Worm (Caenorhabditis elegans): Measurements from ENCODE around the gene irld-1.
A peak's percentile ranks its signal among the peaks of the same experiment; 100 is the strongest.

irld-1 gene

ce11 chrV:4374625-4375024, 38.1 kb downstream of the irld-1 start, which contains the start of gene neg-1:
Gene neg-1 (minus strand): TSS chrV:4374874.
- TF ChIP-seq efl-1 (GFP tag; optimal IDR thresholded peaks at IDR 0.05) (peak; percentile 18), dpff-1 (tag; optimal IDR thresholded peaks at IDR 0.05) (no peak), xnd-1 (tag; optimal IDR thresholded peaks at IDR 0.05) (peak; percentile 43), ztf-22 (GFP tag; optimal IDR thresholded peaks at IDR 0.05) (no peak), ceh-27 (GFP tag; optimal IDR thresholded peaks at IDR 0.05) (no peak), madf-6 (GFP tag; IDR thresholded peaks at IDR 0.05) (peak; percentile 58), Y79H2A.3 (GFP tag; conservative IDR thresholded peaks at IDR 0.05) (peak; percentile 28; the same call in 1 of the 2 replicates), Y53G8AR.9 (GFP tag; conservative IDR thresholded peaks at IDR 0.05) (0 out of 2 replicates have a peak, but pooled peaks have one; percentile 18), B0336.3 (GFP tag; IDR thresholded peaks at IDR 0.05) (peak; percentile 17; the same call in 1 of the 2 replicates), hsf-1 (GFP tag; IDR thresholded peaks at IDR 0.05) (0 out of 2 replicates have a peak, but pooled peaks have one; percentile 51), attf-6 (GFP tag; IDR thresholded peaks at IDR 0.05) (0 out of 2 replicates have a peak, but pooled peaks have one; percentile 21), madf-3 (GFP tag; IDR thresholded peaks at IDR 0.05) (peak; percentile 63; the same call in 1 of the 2 replicates), lin-54 (GFP tag; optimal IDR thresholded peaks at IDR 0.05) (peak; percentile 3), let-526 (GFP tag; IDR thresholded peaks at IDR 0.05) (no peak)

- TF ChIP-seq madf-8 (GFP tag; conservative IDR thresholded peaks at IDR 0.05): peak; percentile 98
- TF ChIP-seq ama-1 (optimal IDR thresholded peaks at IDR 0.05): no peak
- TF ChIP-seq ama-1 (GFP tag; optimal IDR thresholded peaks at IDR 0.05): no peak
- no peak for TF ChIP-seq B0035.1 (tag; optimal IDR thresholded peaks at IDR 0.05)
- TF ChIP-seq F37B4.10 (GFP tag; IDR thresholded peaks at IDR 0.05): no peak
- peak; percentile 99 for TF ChIP-seq lsl-1 (GFP tag; optimal IDR thresholded peaks at IDR 0.05)
- peak; percentile 62 for TF ChIP-seq F49E8.2 (tag; optimal IDR thresholded peaks at IDR 0.05; ENCODE audit: insufficient read depth)
- peak; percentile 34 for TF ChIP-seq him-1 (tag; optimal IDR thresholded peaks at IDR 0.05)
- peak; percentile 99 for TF ChIP-seq madf-6 (GFP tag; IDR thresholded peaks at IDR 0.05)
- peak in 1 of 3 experiments; percentile 12 for TF ChIP-seq lin-35 (GFP tag; optimal IDR thresholded peaks at IDR 0.05)
- TF ChIP-seq lin-54 (GFP tag; optimal IDR thresholded peaks at IDR 0.05): peak; percentile 91
- TF ChIP-seq C06A6.2 (GFP tag; conservative IDR thresholded peaks at IDR 0.05): no peak
- TF ChIP-seq lin-26 (GFP tag; IDR thresholded peaks at IDR 0.05): no peak
- peak; percentile 38 for TF ChIP-seq unc-130 (GFP tag; optimal IDR thresholded peaks at IDR 0.05)
- TF ChIP-seq Y79H2A.3 (GFP tag; conservative IDR thresholded peaks at IDR 0.05): no peak
- TF ChIP-seq ztf-6 (GFP tag; IDR thresholded peaks at IDR 0.05): no peak
- TF ChIP-seq dox-1 (GFP tag; IDR thresholded peaks at IDR 0.05): peak; percentile 61
- TF ChIP-seq ztf-22 (GFP tag; optimal IDR thresholded peaks at IDR 0.05): no peak
- TF ChIP-seq F33H1.4 (GFP tag; IDR thresholded peaks at IDR 0.05): peak; percentile 78
- TF ChIP-seq nhr-80 (tag; optimal IDR thresholded peaks at IDR 0.05): no peak
- no peak for TF ChIP-seq aptf-2 (GFP tag; conservative IDR thresholded peaks at IDR 0.05)
- TF ChIP-seq rcor-1 (GFP tag; IDR thresholded peaks at IDR 0.05): peak; percentile 66
- TF ChIP-seq chd-7 (tag; optimal IDR thresholded peaks at IDR 0.05): no peak
- TF ChIP-seq ztf-26 (tag; optimal IDR thresholded peaks at IDR 0.05): no peak
- no peak for TF ChIP-seq ceh-27 (GFP tag; optimal IDR thresholded peaks at IDR 0.05)
- TF ChIP-seq xnd-1 (tag; optimal IDR thresholded peaks at IDR 0.05): peak; percentile 93
- 0 out of 2 replicates have a peak, but pooled peaks have one; percentile 49 for TF ChIP-seq Y95B8A.8 (GFP tag; IDR thresholded peaks at IDR 0.05)
- no peak for TF ChIP-seq unc-62 (GFP tag; optimal IDR thresholded peaks at IDR 0.05)
- TF ChIP-seq snpc-1.1 (tag; optimal IDR thresholded peaks at IDR 0.05; ENCODE audit: insufficient read depth): peak; percentile 61
- TF ChIP-seq hlh-12 (tag; optimal IDR thresholded peaks at IDR 0.05): no peak
- TF ChIP-seq F55B11.4 (tag; optimal IDR thresholded peaks at IDR 0.05; ENCODE audit: borderline replicate concordance, insufficient read depth): no peak
- TF ChIP-seq snpc-3.4 (tag; optimal IDR thresholded peaks at IDR 0.05): peak; percentile 70
- TF ChIP-seq bed-2 (GFP tag; IDR thresholded peaks at IDR 0.05): no peak
- peak; percentile 95 for TF ChIP-seq efl-1 (GFP tag; optimal IDR thresholded peaks at IDR 0.05)
- no peak for TF ChIP-seq egl-44 (GFP tag; IDR thresholded peaks at IDR 0.05)
- TF ChIP-seq hsf-1 (GFP tag; IDR thresholded peaks at IDR 0.05): peak; percentile 59; the same call in 1 of the 2 replicates
- TF ChIP-seq F57A8.1 (GFP tag; optimal IDR thresholded peaks at IDR 0.05): no peak
- TF ChIP-seq mcd-1 (GFP tag; IDR thresholded peaks at IDR 0.05): peak; percentile 53; the same call in 1 of the 2 replicates
These were observed 39.4 kb downstream of the irld-1 start, which contains the start of gene F32D1.7 for ce11 chrV:4375807-4376564. Gene F32D1.7 (minus strand): TSS chrV:4376173.

All from whole organism, young adult.